Fruit fly (Drosophila melanogaster) whole organism, embryonic: ENCODE data around the gene CG16749.

Experiments used
- Bgb ChIP-seq: fragments of 200-800 bp; sonication (Bioruptor generic); IDR thresholded peaks from 2 replicates; pipeline ENCODE4 v1.3.6; 2022; ENCODE audit warnings: missing biosample characterization, missing genetic modification characterization; ENCODE audit not compliant: partially characterized antibody
- CG11085 ChIP-seq: fragments of 200-800 bp; sonication (Bioruptor generic); IDR thresholded peaks from 2 replicates; pipeline ENCODE4 v1.3.6; 2022; ENCODE audit warnings: missing biosample characterization, missing genetic modification characterization
- CG11696 ChIP-seq: fragments of 200-800 bp; sonication (Bioruptor generic); IDR thresholded peaks from 2 replicates; pipeline ENCODE4 v1.3.6; 2022; ENCODE audit warnings: missing biosample characterization, missing genetic modification characterization
- CG13775 ChIP-seq: fragments of 200-800 bp; sonication (Bioruptor generic); optimal IDR thresholded peaks from 3 replicates; lab custom pipeline; 2017; ENCODE audit warnings: missing biosample characterization, mild to moderate bottlenecking, missing genetic modification characterization
- CG15073 ChIP-seq: fragments of 200-800 bp; sonication (Bioruptor generic); optimal IDR thresholded peaks from 2 replicates; lab custom pipeline; 2016; ENCODE audit warnings: missing biosample characterization, missing genetic modification characterization
- CG16779 ChIP-seq: fragments of 200-800 bp; sonication (Bioruptor generic); IDR thresholded peaks from 2 replicates; pipeline ENCODE4 v1.3.6; 2022; ENCODE audit warnings: missing biosample characterization, missing genetic modification characterization
- CG17568 ChIP-seq: fragments of 200-800 bp; sonication (Bioruptor generic); optimal IDR thresholded peaks from 2 replicates; lab custom pipeline; 2018; ENCODE audit warnings: missing biosample characterization, mild to moderate bottlenecking, missing genetic modification characterization, moderate library complexity
- CG18599 ChIP-seq: fragments of 200-800 bp; sonication (Bioruptor generic); optimal IDR thresholded peaks from 3 replicates; lab custom pipeline; 2017; ENCODE audit warnings: missing biosample characterization, missing genetic modification characterization, mild to moderate bottlenecking, moderate library complexity, missing genetic modification reagents
- CG2129 ChIP-seq: fragments of 200-800 bp; sonication (Bioruptor generic); IDR thresholded peaks from 2 replicates; pipeline ENCODE4 v1.3.6; 2022; ENCODE audit warnings: missing biosample characterization, missing genetic modification characterization; ENCODE audit not compliant: partially characterized antibody
- CG2889 ChIP-seq: fragments of 200-800 bp; sonication (Bioruptor generic); IDR thresholded peaks from 3 replicates; pipeline ENCODE4 v1.3.6; 2022; ENCODE audit warnings: missing biosample characterization, missing genetic modification characterization
- CG31388 ChIP-seq: fragments of 200-800 bp; sonication (Bioruptor generic); optimal IDR thresholded peaks from 2 replicates; lab custom pipeline; 2016; ENCODE audit warnings: missing biosample characterization, missing genetic modification characterization
- CG34224 ChIP-seq: fragments of 200-800 bp; sonication (Bioruptor generic); IDR thresholded peaks from 3 replicates; pipeline ENCODE4 v1.3.6; 2022; ENCODE audit warnings: missing biosample characterization, missing genetic modification characterization; ENCODE audit not compliant: partially characterized antibody
- CG4424 ChIP-seq: fragments of 200-800 bp; sonication (Bioruptor generic); optimal IDR thresholded peaks from 3 replicates; lab custom pipeline; 2016; ENCODE audit warnings: missing biosample characterization, missing genetic modification characterization
- CG7372 ChIP-seq: fragments of 200-800 bp; sonication (Bioruptor generic); IDR thresholded peaks from 2 replicates; pipeline ENCODE4 v1.3.6; 2022; ENCODE audit warnings: missing biosample characterization, missing genetic modification characterization
- CG7556 ChIP-seq: fragments of 200-800 bp; sonication (Bioruptor generic); optimal IDR thresholded peaks from 2 replicates; lab custom pipeline; 2017; ENCODE audit warnings: missing biosample characterization, mild to moderate bottlenecking, missing genetic modification characterization
- CG9437 ChIP-seq: fragments of 200-800 bp; sonication (Bioruptor generic); optimal IDR thresholded peaks from 2 replicates; lab custom pipeline; 2018; ENCODE audit warnings: missing biosample characterization, mild to moderate bottlenecking, missing genetic modification characterization
- CoRest ChIP-seq: fragments of 200-800 bp; sonication (Bioruptor generic); optimal IDR thresholded peaks from 3 replicates; lab custom pipeline; 2018; ENCODE audit warnings: missing biosample characterization, mild to moderate bottlenecking, missing genetic modification characterization, moderate library complexity
- D ChIP-seq, 2 experiments: fragments of 200-800 bp in 1 of 2; fragments of >200 bp in 1 of 2; sonication (Bioruptor generic) in 1 of 2; optimal IDR thresholded peaks; 2 replicates in 1 of 2; 3 replicates in 1 of 2; lab custom pipeline; 2017; ENCODE audit warnings: mild to moderate bottlenecking in 1 of 2, missing biosample characterization in 1 of 2, missing genetic modification characterization in 1 of 2, missing genetic modification reagents in 1 of 2
- Drgx ChIP-seq: fragments of 200-800 bp; sonication (Bioruptor generic); IDR thresholded peaks from 2 replicates; pipeline ENCODE4 v1.3.6; 2022; ENCODE audit warnings: missing biosample characterization, missing genetic modification characterization
- Eip74EF ChIP-seq, 2 experiments: fragments of 200-800 bp in 1 of 2; fragments of >200 bp in 1 of 2; sonication (Bioruptor generic) in 1 of 2; optimal IDR thresholded peaks; 2 replicates each; lab custom pipeline; 2017 to 2019; ENCODE audit warnings: missing biosample characterization in 2 of 2, missing genetic modification characterization in 2 of 2, mild to moderate bottlenecking in 1 of 2, moderate library complexity in 1 of 2
- Elba2 ChIP-seq: fragments of 200-800 bp; sonication (Bioruptor generic); optimal IDR thresholded peaks from 3 replicates; lab custom pipeline; 2016; ENCODE audit warnings: missing biosample characterization, missing genetic modification characterization
- H15 ChIP-seq: fragments of 200-800 bp; sonication (Bioruptor generic); IDR thresholded peaks from 3 replicates; pipeline ENCODE4 v1.3.6; 2022; ENCODE audit warnings: missing biosample characterization, missing genetic modification characterization
- Hmx ChIP-seq: fragments of 200-800 bp; sonication (Bioruptor generic); optimal IDR thresholded peaks from 2 replicates; lab custom pipeline; 2016; ENCODE audit warnings: missing biosample characterization, missing genetic modification characterization
- Hr39 ChIP-seq: fragments of >200 bp; optimal IDR thresholded peaks from 2 replicates; lab custom pipeline; 2017
- Lhr ChIP-seq: fragments of 200-800 bp; sonication (Bioruptor generic); optimal IDR thresholded peaks from 3 replicates; lab custom pipeline; 2017; ENCODE audit warnings: mild to moderate bottlenecking, missing biosample characterization, missing genetic modification reagents, missing genetic modification characterization
- NC2β ChIP-seq: fragments of 200-800 bp; sonication (Bioruptor generic); optimal IDR thresholded peaks from 2 replicates; lab custom pipeline; 2016; ENCODE audit warnings: missing biosample characterization, missing genetic modification characterization
- Oli ChIP-seq: fragments of 200-800 bp; sonication (Bioruptor generic); optimal IDR thresholded peaks from 2 replicates; lab custom pipeline; 2018; ENCODE audit warnings: missing biosample characterization, mild to moderate bottlenecking, missing genetic modification characterization, moderate library complexity
- PHDP ChIP-seq: fragments of 200-800 bp; sonication (Bioruptor generic); optimal IDR thresholded peaks from 3 replicates; lab custom pipeline; 2018; ENCODE audit warnings: missing biosample characterization, mild to moderate bottlenecking, missing genetic modification characterization, moderate library complexity
- Scr ChIP-seq: fragments of 200-800 bp; sonication (Bioruptor generic); IDR thresholded peaks from 2 replicates; pipeline ENCODE4 v1.3.6; 2022; ENCODE audit warnings: missing biosample characterization, missing genetic modification characterization; ENCODE audit not compliant: partially characterized antibody
- al ChIP-seq: fragments of 200-800 bp; sonication (Bioruptor generic); IDR thresholded peaks from 2 replicates; pipeline ENCODE4 v1.3.6; 2022; ENCODE audit warnings: missing biosample characterization, missing genetic modification characterization
- az2 ChIP-seq: fragments of 200-800 bp; sonication (Bioruptor generic); optimal IDR thresholded peaks from 3 replicates; lab custom pipeline; 2016; ENCODE audit warnings: missing biosample characterization, missing genetic modification characterization
- br ChIP-seq: fragments of >200 bp; optimal IDR thresholded peaks from 2 replicates; lab custom pipeline; 2017
- cad ChIP-seq: fragments of >200 bp; optimal IDR thresholded peaks from 2 replicates; lab custom pipeline; 2017; ENCODE audit warnings: missing biosample characterization, missing genetic modification characterization
- chif ChIP-seq, 2 experiments: fragments of 200-800 bp; sonication (Bioruptor generic); optimal IDR thresholded peaks; 3 replicates each; lab custom pipeline; 2016; ENCODE audit warnings: missing biosample characterization in 2 of 2, missing genetic modification characterization in 2 of 2
- disco-r ChIP-seq: fragments of 200-800 bp; sonication (Bioruptor generic); optimal IDR thresholded peaks from 2 replicates; lab custom pipeline; 2016; ENCODE audit warnings: missing biosample characterization, missing genetic modification characterization
- emc ChIP-seq: fragments of 200-800 bp; sonication (Bioruptor generic); optimal IDR thresholded peaks from 2 replicates; lab custom pipeline; 2016; ENCODE audit warnings: missing biosample characterization, missing genetic modification characterization
- fd3F ChIP-seq: fragments of 200-800 bp; sonication (Bioruptor generic); optimal IDR thresholded peaks from 2 replicates; lab custom pipeline; 2018; ENCODE audit warnings: missing biosample characterization, mild to moderate bottlenecking, missing genetic modification characterization, moderate library complexity
- gce ChIP-seq: fragments of 200-800 bp; sonication (Bioruptor generic); IDR thresholded peaks from 3 replicates; pipeline ENCODE4 v1.3.6; 2022; ENCODE audit warnings: missing biosample characterization, missing genetic modification characterization
- hkb ChIP-seq, 2 experiments: fragments of 200-800 bp in 1 of 2; fragments of >200 bp in 1 of 2; sonication (Bioruptor generic) in 1 of 2; IDR thresholded peaks in 1 of 2; optimal IDR thresholded peaks in 1 of 2; 2 replicates each; pipeline versions ENCODE4 v1.3.6 to Lab custom; 2017 to 2022; ENCODE audit warnings: missing biosample characterization in 1 of 2, missing genetic modification characterization in 1 of 2
- mam ChIP-seq: fragments of 200-800 bp; sonication (Bioruptor generic); optimal IDR thresholded peaks from 3 replicates; lab custom pipeline; 2016; ENCODE audit warnings: missing biosample characterization, missing genetic modification characterization
- p53 ChIP-seq: fragments of 200-800 bp; sonication (Bioruptor generic); optimal IDR thresholded peaks from 2 replicates; lab custom pipeline; 2016; ENCODE audit warnings: missing biosample characterization, missing genetic modification characterization
- phol ChIP-seq: fragments of 200-800 bp; sonication (Bioruptor generic); optimal IDR thresholded peaks from 3 replicates; lab custom pipeline; 2018; ENCODE audit warnings: missing biosample characterization, mild to moderate bottlenecking, missing genetic modification characterization, moderate library complexity
- pnt ChIP-seq: fragments of 200-800 bp; sonication (Bioruptor generic); optimal IDR thresholded peaks from 3 replicates; lab custom pipeline; 2016; ENCODE audit warnings: missing biosample characterization, missing genetic modification characterization
- slbo ChIP-seq: fragments of 200-800 bp; sonication (Bioruptor generic); IDR thresholded peaks from 2 replicates; pipeline ENCODE4 v1.3.6; 2022; ENCODE audit warnings: missing biosample characterization, missing genetic modification characterization
- slp2 ChIP-seq: fragments of 200-800 bp; sonication (Bioruptor generic); optimal IDR thresholded peaks from 2 replicates; lab custom pipeline; 2016; ENCODE audit warnings: missing biosample characterization, missing genetic modification characterization
- sna ChIP-seq: fragments of 200-800 bp; sonication (Bioruptor generic); IDR thresholded peaks from 2 replicates; pipeline ENCODE4 v1.3.6; 2022; ENCODE audit warnings: missing biosample characterization, missing genetic modification characterization; ENCODE audit not compliant: partially characterized antibody
- sqz ChIP-seq: fragments of 200-800 bp; sonication (Bioruptor generic); optimal IDR thresholded peaks from 3 replicates; lab custom pipeline; 2018; ENCODE audit warnings: missing biosample characterization, mild to moderate bottlenecking, missing genetic modification characterization
- toy ChIP-seq: fragments of 200-800 bp; sonication (Bioruptor generic); IDR thresholded peaks from 2 replicates; pipeline ENCODE4 v1.3.6; 2022; ENCODE audit warnings: missing biosample characterization, missing genetic modification characterization

Gene CG16749

DNA sequence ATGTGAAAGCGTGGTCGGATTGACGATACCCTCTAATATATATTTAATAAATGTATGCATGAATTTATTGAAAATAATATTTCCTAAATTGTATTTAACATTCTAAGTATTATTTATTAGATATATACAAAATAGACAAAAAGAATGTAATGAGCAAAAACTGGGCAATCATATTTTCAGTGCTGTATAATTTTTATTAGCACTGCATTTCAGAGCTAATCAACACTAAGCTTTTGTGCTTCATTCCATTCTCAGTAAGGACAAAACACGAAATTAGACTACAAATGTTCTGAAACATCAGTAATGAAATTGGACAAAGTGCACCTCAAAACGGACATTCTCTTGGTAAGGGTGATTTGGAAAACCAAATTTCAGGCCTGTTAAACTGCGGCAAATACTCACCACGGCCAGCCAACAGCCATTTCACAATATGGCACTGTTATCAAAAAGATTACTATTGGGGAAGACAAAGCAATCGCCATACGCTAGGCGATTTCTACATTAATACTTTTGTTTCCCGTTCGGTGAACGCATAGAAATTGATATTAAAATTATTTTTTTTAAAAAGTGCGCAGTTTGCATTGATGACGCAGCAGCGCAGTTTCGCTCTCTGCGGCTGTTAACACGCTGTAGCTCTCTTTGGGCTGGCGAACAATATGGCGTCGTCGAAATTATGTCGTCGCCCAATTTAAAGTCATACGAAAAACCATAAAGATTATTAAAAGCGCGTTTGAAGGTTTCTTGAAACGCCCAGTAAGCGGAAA is 8.9 kb upstream of the CG16749 start (continued):
- TF ChIP-seq phol (tag; lab: Kevin White, UChicago) (peak; percentile 88), slp2 (peak; percentile 56), CG18599 (GFP tag; lab: Kevin White, UChicago) (peak; percentile 91), chif (GFP tag; optimal IDR thresholded peaks at IDR 0.05; lab: Kevin White, UChicago) (peak; percentile 22 to 65), CG7372 (peak; percentile 66), sqz (peak; percentile 78), CG2889 (GFP tag; lab: Robert Waterston, UW) (peak; percentile 71), CG34224 (GFP tag; lab: Robert Waterston, UW) (no peak), PHDP (peak; percentile 90), Oli (tag; lab: Kevin White, UChicago) (peak; percentile 92), cad (GFP tag; lab: Kevin White, UChicago) (no peak), CG17568 (GFP tag; lab: Kevin White, UChicago) (peak; percentile 60), D (optimal IDR thresholded peaks at IDR 0.05; lab: Kevin White, UChicago) (no peak), D (GFP tag; optimal IDR thresholded peaks at IDR 0.05; lab: Kevin White, UChicago) (peak; percentile 90), Drgx (GFP tag; lab: Robert Waterston, UW) (peak; percentile 69), Hmx (GFP tag; lab: Kevin White, UChicago) (no peak), az2 (peak; percentile 89), disco-r (GFP tag; lab: Kevin White, UChicago) (peak; percentile 19), fd3F (GFP tag; lab: Kevin White, UChicago) (peak; percentile 89), mam (GFP tag; lab: Kevin White, UChicago) (peak; percentile 86), CG11696 (0 out of 2 replicates have a peak, but pooled peaks have one; percentile 26), Lhr (GFP tag; lab: Kevin White, UChicago) (peak; percentile 59), CG7556 (GFP tag; lab: Kevin White, UChicago) (peak; percentile 93), sna (no peak), Hr39 (lab: Kevin White, UChicago) (no peak), hkb (optimal IDR thresholded peaks at IDR 0.05; lab: Kevin White, UChicago) (no peak), hkb (GFP tag; IDR thresholded peaks at IDR 0.05; lab: Robert Waterston, UW) (peak; percentile 79), Bgb (no peak), NC2β (GFP tag; lab: Kevin White, UChicago) (peak; percentile 41), Eip74EF (GFP tag; optimal IDR thresholded peaks at IDR 0.05; lab: Kevin White, UChicago) (peak in 1 of 2 experiments; percentile 77), Scr (GFP tag; lab: Robert Waterston, UW) (no peak), p53 (peak; percentile 33), CG2129 (GFP tag; lab: Robert Waterston, UW) (no peak), CG9437 (peak; percentile 91), br (lab: Kevin White, UChicago) (no peak), H15 (GFP tag; lab: Robert Waterston, UW) (peak; percentile 66; the same call in 2 of the 3 replicates), al (GFP tag; lab: Robert Waterston, UW) (peak; percentile 83), CG4424 (GFP tag; lab: Kevin White, UChicago) (peak; percentile 89), CoRest (tag; lab: Kevin White, UChicago) (peak; percentile 96), slbo (GFP tag; lab: Robert Waterston, UW) (peak; percentile 91), CG16779 (GFP tag; lab: Robert Waterston, UW) (peak; percentile 70), CG13775 (GFP tag; lab: Kevin White, UChicago) (peak; percentile 94), CG15073 (GFP tag; lab: Kevin White, UChicago) (peak; percentile 35), emc (GFP tag; lab: Kevin White, UChicago) (peak; percentile 23), CG11085 (GFP tag; lab: Robert Waterston, UW) (peak; percentile 51), CG31388 (peak; percentile 37), pnt (peak; percentile 72), Elba2 (no peak), gce (GFP tag; lab: Robert Waterston, UW) (no peak), toy (GFP tag; lab: Robert Waterston, UW) (0 out of 2 replicates have a peak, but pooled peaks have one; percentile 65)
